Worm (Caenorhabditis elegans) whole organism, L1 larva: ENCODE results near the gene R166.3.

Experiments
- C16A3.4 ChIP-seq: fragments of 150-350 bp; optimal IDR thresholded peaks from 2 replicates; lab custom pipeline; 2014; ENCODE audit warnings: missing biosample characterization, missing genetic modification characterization
- F16B12.6 ChIP-seq: fragments of 150-350 bp; optimal IDR thresholded peaks from 2 replicates; lab custom pipeline; 2014; ENCODE audit warnings: missing biosample characterization, missing genetic modification characterization
- Y116A8C.19 ChIP-seq: sonication (generic microtip); optimal IDR thresholded peaks from 2 replicates; lab custom pipeline; 2016; ENCODE audit warnings: missing compliant biosample characterization, missing genetic modification characterization, borderline replicate concordance
- aha-1 ChIP-seq: fragments of 150-350 bp; optimal IDR thresholded peaks from 2 replicates; lab custom pipeline; 2014; ENCODE audit warnings: missing biosample characterization, missing genetic modification characterization
- alr-1 ChIP-seq: fragments of 200-800 bp; sonication (Bioruptor generic); optimal IDR thresholded peaks from 2 replicates; lab custom pipeline; 2018; ENCODE audit warnings: borderline replicate concordance, mild to moderate bottlenecking, missing genetic modification characterization, missing compliant biosample characterization
- aly-2 ChIP-seq: fragments of 150-350 bp; optimal IDR thresholded peaks from 2 replicates; lab custom pipeline; 2014; ENCODE audit warnings: missing biosample characterization, missing genetic modification characterization
- ama-1 ChIP-seq: fragments of 150-350 bp; optimal IDR thresholded peaks from 2 replicates; lab custom pipeline; 2014
- blmp-1 ChIP-seq: fragments of 150-350 bp; optimal IDR thresholded peaks from 2 replicates; lab custom pipeline; 2014; ENCODE audit warnings: missing biosample characterization, missing genetic modification characterization
- ceh-63 ChIP-seq: fragments of 200-800 bp; sonication (Bioruptor generic); optimal IDR thresholded peaks from 2 replicates; lab custom pipeline; 2018; ENCODE audit warnings: mild to moderate bottlenecking, missing genetic modification characterization, missing compliant biosample characterization
- ceh-8 ChIP-seq: fragments of 200-800 bp; sonication (Bioruptor generic); optimal IDR thresholded peaks from 2 replicates; lab custom pipeline; 2018; ENCODE audit warnings: mild to moderate bottlenecking, missing genetic modification characterization, moderate library complexity, missing compliant biosample characterization
- ceh-82 ChIP-seq, 3 experiments: fragments of 150-350 bp in 1 of 3; sonication (generic microtip) in 2 of 3; optimal IDR thresholded peaks; 2 replicates each; lab custom pipeline; 2014 to 2017; ENCODE audit warnings: missing biosample characterization in 3 of 3, missing genetic modification characterization in 3 of 3
- ceh-88 ChIP-seq: fragments of 200-800 bp; sonication (Bioruptor generic); IDR thresholded peaks from 2 replicates; pipeline ENCODE4 v1.3.6; 2022; ENCODE audit warnings: missing genetic modification characterization, missing compliant biosample characterization
- ceh-90 ChIP-seq: sonication (generic microtip); optimal IDR thresholded peaks from 2 replicates; lab custom pipeline; 2016; ENCODE audit warnings: missing genetic modification characterization, missing compliant biosample characterization
- ces-1 ChIP-seq: fragments of 150-350 bp; optimal IDR thresholded peaks from 2 replicates; lab custom pipeline; 2014; ENCODE audit warnings: missing biosample characterization, missing genetic modification reagents, missing genetic modification characterization
- egl-13 ChIP-seq: sonication (generic microtip); optimal IDR thresholded peaks from 2 replicates; lab custom pipeline; 2016; ENCODE audit warnings: missing genotype, missing genetic modification reagents, missing genetic modification characterization, missing compliant biosample characterization
- egl-27 ChIP-seq, 2 experiments: fragments of 150-350 bp in 1 of 2; sonication (generic microtip); optimal IDR thresholded peaks; 3 replicates each; lab custom pipeline; 2017 to 2018; ENCODE audit warnings: missing biosample characterization in 2 of 2, missing genetic modification characterization in 2 of 2, missing genetic modification reagents in 2 of 2
- elt-3 ChIP-seq, 6 experiments: fragments of 150-350 bp in 1 of 6; sonication (generic microtip); optimal IDR thresholded peaks; 2 replicates each; lab custom pipeline; 2017 to 2018; ENCODE audit warnings: missing biosample characterization in 6 of 6, missing genetic modification characterization in 6 of 6, inconsistent platforms in 1 of 6
- fkh-10 ChIP-seq: sonication (generic microtip); optimal IDR thresholded peaks from 2 replicates; lab custom pipeline; 2017; ENCODE audit warnings: missing biosample characterization, missing genetic modification reagents, missing genetic modification characterization
- fkh-4 ChIP-seq: sonication (generic microtip); optimal IDR thresholded peaks from 2 replicates; lab custom pipeline; 2016; ENCODE audit warnings: missing compliant biosample characterization, missing genetic modification characterization, borderline replicate concordance
- fkh-8 ChIP-seq: sonication (generic microtip); optimal IDR thresholded peaks from 2 replicates; lab custom pipeline; 2016; ENCODE audit warnings: mild to moderate bottlenecking, missing genetic modification characterization, missing compliant biosample characterization
- fos-1 ChIP-seq: fragments of 150-350 bp; optimal IDR thresholded peaks from 2 replicates; lab custom pipeline; 2014; ENCODE audit warnings: missing biosample characterization, missing genetic modification characterization
- hlh-4 ChIP-seq: sonication (generic microtip); optimal IDR thresholded peaks from 2 replicates; lab custom pipeline; 2016; ENCODE audit warnings: mild to moderate bottlenecking, missing genetic modification characterization, missing compliant biosample characterization
- hpl-2 ChIP-seq: fragments of 150-350 bp; optimal IDR thresholded peaks from 2 replicates; lab custom pipeline; 2014; ENCODE audit warnings: missing biosample characterization, missing genetic modification reagents, missing genetic modification characterization
- irx-1 ChIP-seq: sonication (generic microtip); optimal IDR thresholded peaks from 2 replicates; lab custom pipeline; 2016; ENCODE audit warnings: missing genetic modification characterization, missing compliant biosample characterization
- isw-1 ChIP-seq: fragments of 200-800 bp; sonication (Bioruptor generic); IDR thresholded peaks from 2 replicates; pipeline ENCODE4 v1.3.6; 2022; ENCODE audit warnings: missing genetic modification characterization, missing compliant biosample characterization
- lin-14 ChIP-seq: fragments of 200-800 bp; sonication (Bioruptor generic); optimal IDR thresholded peaks from 2 replicates; lab custom pipeline; 2018; ENCODE audit warnings: mild to moderate bottlenecking, missing genetic modification characterization, moderate library complexity, missing compliant biosample characterization
- lin-15B ChIP-seq: fragments of 150-350 bp; sonication (generic microtip); optimal IDR thresholded peaks from 3 replicates; lab custom pipeline; 2014; ENCODE audit warnings: missing biosample characterization, missing genetic modification characterization
- lir-3 ChIP-seq: sonication (generic microtip); optimal IDR thresholded peaks from 2 replicates; lab custom pipeline; 2016; ENCODE audit warnings: mild to moderate bottlenecking, missing genetic modification characterization, moderate library complexity, missing compliant biosample characterization; ENCODE audit not compliant: poor library complexity
- lsy-2 ChIP-seq, 2 experiments: fragments of 150-350 bp; optimal IDR thresholded peaks; 2 replicates each; lab custom pipeline; 2014; ENCODE audit warnings: missing biosample characterization in 2 of 2, missing genetic modification characterization in 2 of 2
- mdl-1 ChIP-seq, 2 experiments: fragments of 150-350 bp; optimal IDR thresholded peaks; 2 replicates each; lab custom pipeline; 2014 to 2017; ENCODE audit warnings: missing biosample characterization in 2 of 2, missing genetic modification characterization in 2 of 2, inconsistent platforms in 1 of 2
- nhr-11 ChIP-seq: fragments of 150-350 bp; optimal IDR thresholded peaks from 2 replicates; lab custom pipeline; 2014; ENCODE audit warnings: missing biosample characterization, missing genetic modification characterization
- nhr-12 ChIP-seq: sonication (generic microtip); optimal IDR thresholded peaks from 2 replicates; lab custom pipeline; 2017; ENCODE audit warnings: missing biosample characterization, missing genetic modification characterization
- nhr-19 ChIP-seq: fragments of 200-800 bp; sonication (Bioruptor generic); conservative IDR thresholded peaks from 2 replicates; pipeline ENCODE4 v1.3.6; 2022; ENCODE audit warnings: missing genetic modification characterization, missing compliant biosample characterization
- nhr-20 ChIP-seq: sonication (generic microtip); optimal IDR thresholded peaks from 2 replicates; lab custom pipeline; 2016; ENCODE audit warnings: mild to moderate bottlenecking, missing genetic modification characterization, missing compliant biosample characterization
- nhr-237 ChIP-seq: fragments of 150-350 bp; optimal IDR thresholded peaks from 2 replicates; lab custom pipeline; 2014; ENCODE audit warnings: missing biosample characterization, missing genetic modification characterization
- nhr-28 ChIP-seq: fragments of 150-350 bp; optimal IDR thresholded peaks from 2 replicates; lab custom pipeline; 2014; ENCODE audit warnings: missing biosample characterization, missing genetic modification characterization
- nhr-47 ChIP-seq: sonication (generic microtip); optimal IDR thresholded peaks from 2 replicates; lab custom pipeline; 2016; ENCODE audit warnings: mild to moderate bottlenecking, missing genetic modification characterization, moderate library complexity, missing compliant biosample characterization
- nhr-71 ChIP-seq: sonication (generic microtip); optimal IDR thresholded peaks from 2 replicates; lab custom pipeline; 2016; ENCODE audit warnings: mild to moderate bottlenecking, missing genetic modification characterization, moderate library complexity, missing compliant biosample characterization
- nhr-76 ChIP-seq: sonication (generic microtip); optimal IDR thresholded peaks from 2 replicates; lab custom pipeline; 2017; ENCODE audit warnings: missing biosample characterization, missing genetic modification characterization
- nhr-85 ChIP-seq: sonication (generic microtip); peaks from one replicate; lab custom pipeline; 2016; ENCODE audit warnings: missing genetic modification characterization, inconsistent platforms, missing compliant biosample characterization
- pax-3 ChIP-seq: fragments of 200-800 bp; sonication (Bioruptor generic); optimal IDR thresholded peaks from 2 replicates; lab custom pipeline; 2018; ENCODE audit warnings: mild to moderate bottlenecking, missing genetic modification characterization, moderate library complexity, missing compliant biosample characterization
- pqm-1 ChIP-seq: sonication (generic microtip); optimal IDR thresholded peaks from 3 replicates; lab custom pipeline; 2017; ENCODE audit warnings: missing biosample characterization, missing genetic modification characterization
- rnt-1 ChIP-seq: sonication (generic microtip); optimal IDR thresholded peaks from 2 replicates; lab custom pipeline; 2016; ENCODE audit warnings: mild to moderate bottlenecking, missing genetic modification characterization, moderate library complexity, missing compliant biosample characterization
- skn-1 ChIP-seq: fragments of 150-350 bp; optimal IDR thresholded peaks from 2 replicates; lab custom pipeline; 2014; ENCODE audit warnings: missing biosample characterization, missing genetic modification characterization
- snu-23 ChIP-seq: sonication (generic microtip); optimal IDR thresholded peaks from 2 replicates; lab custom pipeline; 2016; ENCODE audit warnings: missing genetic modification characterization, missing compliant biosample characterization
- sptf-1 ChIP-seq: fragments of 150-350 bp; optimal IDR thresholded peaks from 2 replicates; lab custom pipeline; 2014; ENCODE audit warnings: missing biosample characterization, missing genetic modification characterization
- sup-37 ChIP-seq: fragments of 200-800 bp; sonication (Bioruptor generic); optimal IDR thresholded peaks from 2 replicates; lab custom pipeline; 2018; ENCODE audit warnings: mild to moderate bottlenecking, missing genetic modification characterization, missing compliant biosample characterization
- tbx-2 ChIP-seq: sonication (generic microtip); optimal IDR thresholded peaks from 2 replicates; lab custom pipeline; 2016; ENCODE audit warnings: missing genetic modification characterization, missing compliant biosample characterization
- unc-30 ChIP-seq: sonication (generic microtip); optimal IDR thresholded peaks from 2 replicates; lab custom pipeline; 2017; ENCODE audit warnings: missing biosample characterization, missing genetic modification characterization
- unc-62 ChIP-seq: fragments of 150-350 bp; optimal IDR thresholded peaks from 2 replicates; lab custom pipeline; 2014; ENCODE audit warnings: missing biosample characterization, missing genetic modification reagents, missing genetic modification characterization
- unc-86 ChIP-seq: sonication (generic microtip); optimal IDR thresholded peaks from 2 replicates; lab custom pipeline; 2016; ENCODE audit warnings: missing genetic modification characterization, missing compliant biosample characterization
- xbp-1 ChIP-seq: sonication (generic microtip); optimal IDR thresholded peaks from 2 replicates; lab custom pipeline; 2016; ENCODE audit warnings: missing genetic modification characterization, missing compliant biosample characterization
- zag-1 ChIP-seq: fragments of 150-350 bp; optimal IDR thresholded peaks from 2 replicates; lab custom pipeline; 2014; ENCODE audit warnings: missing biosample characterization, missing genetic modification characterization
- ztf-11 ChIP-seq, 2 experiments: sonication (generic microtip); optimal IDR thresholded peaks; 2 replicates each; lab custom pipeline; 2016 to 2017; ENCODE audit warnings: missing genetic modification characterization in 2 of 2, missing biosample characterization in 1 of 2, missing compliant biosample characterization in 1 of 2
- ztf-4 ChIP-seq: fragments of 150-350 bp; optimal IDR thresholded peaks from 2 replicates; lab custom pipeline; 2014; ENCODE audit warnings: missing biosample characterization, missing genetic modification characterization

The R166.3 gene

ce11 chrII:10519017-10519416 lies 20.1 kb downstream of the R166.3 start, which contains the start of gene F59B10.4:
Gene F59B10.4, minus strand, starts transcription at chrII:10519117.
- TF ChIP-seq isw-1 (no peak), nhr-19 (GFP tag; lab: Robert Waterston, UW) (no peak), nhr-85 (tag; lab: Kevin White, UChicago) (peak; percentile 84), ceh-8 (GFP tag; lab: Kevin White, UChicago) (no peak), pqm-1 (tag; lab: Kevin White, UChicago) (no peak), C16A3.4 (tag; lab: Kevin White, UChicago) (no peak), aha-1 (tag; lab: Kevin White, UChicago) (no peak), nhr-71 (tag; lab: Kevin White, UChicago) (peak; percentile 7), sup-37 (GFP tag; lab: Kevin White, UChicago) (no peak), sptf-1 (no peak), zag-1 (tag; lab: Kevin White, UChicago) (no peak), fkh-10 (GFP tag; lab: Kevin White, UChicago) (no peak), nhr-11 (tag; lab: Kevin White, UChicago) (no peak), skn-1 (tag; lab: Kevin White, UChicago) (no peak), aly-2 (tag; lab: Kevin White, UChicago) (no peak), nhr-47 (no peak), lir-3 (no peak), fkh-8 (no peak), F16B12.6 (no peak), unc-62 (GFP tag; lab: Kevin White, UChicago) (no peak), fos-1 (tag; lab: Kevin White, UChicago) (no peak), nhr-237 (tag; lab: Kevin White, UChicago) (no peak), egl-13 (tag; lab: Kevin White, UChicago) (no peak), hlh-4 (tag; lab: Kevin White, UChicago) (no peak), ceh-90 (tag; lab: Kevin White, UChicago) (no peak), nhr-28 (tag; lab: Kevin White, UChicago) (no peak), blmp-1 (tag; lab: Kevin White, UChicago) (peak; percentile 16), unc-30 (tag; lab: Kevin White, UChicago) (no peak), tbx-2 (no peak), xbp-1 (no peak), ces-1 (no peak), irx-1 (tag; lab: Kevin White, UChicago) (no peak), nhr-12 (tag; lab: Kevin White, UChicago) (no peak), ztf-11 (tag; optimal IDR thresholded peaks at IDR 0.05; lab: Kevin White, UChicago) (no peak), unc-86 (tag; lab: Kevin White, UChicago) (no peak), fkh-4 (tag; lab: Kevin White, UChicago) (no peak), ceh-63 (no peak), rnt-1 (tag; lab: Kevin White, UChicago) (no peak), nhr-20 (peak; percentile 8), lin-15B (tag; lab: Kevin White, UChicago) (no peak), nhr-76 (tag; lab: Kevin White, UChicago) (no peak), lin-14 (GFP tag; lab: Kevin White, UChicago) (peak; percentile 15), hpl-2 (GFP tag; lab: Kevin White, UChicago) (no peak), egl-27 (tag; optimal IDR thresholded peaks at IDR 0.05; lab: Kevin White, UChicago) (no peak), pax-3 (tag; lab: Kevin White, UChicago) (no peak), ztf-4 (tag; lab: Kevin White, UChicago) (no peak), mdl-1 (tag; optimal IDR thresholded peaks at IDR 0.05; lab: Kevin White, UChicago) (no peak), lsy-2 (tag; optimal IDR thresholded peaks at IDR 0.05; lab: Kevin White, UChicago) (no peak), alr-1 (tag; lab: Kevin White, UChicago) (no peak), snu-23 (GFP tag; lab: Kevin White, UChicago) (peak; percentile 2), elt-3 (tag; optimal IDR thresholded peaks at IDR 0.05; lab: Kevin White, UChicago) (peak in 1 of 6 experiments; percentile 8), ceh-88 (GFP tag; lab: Robert Waterston, UW) (no peak), ceh-82 (tag; optimal IDR thresholded peaks at IDR 0.05; lab: Kevin White, UChicago) (no peak), Y116A8C.19 (tag; lab: Kevin White, UChicago) (no peak), ama-1 (lab: Kevin White, UChicago) (no peak)
